Fruit fly (Drosophila melanogaster): ENCODE results near the gene Kul.

Gene Kul

dm6 chr3R:29737891-29738290 lies 12.3 kb downstream of the Kul start, which contains the start of gene Gnpnat:
Gene Gnpnat (plus strand): TSS chr3R:29738275.
- peak; percentile 64 for TF ChIP-seq CG17801 (GFP tag; optimal IDR thresholded peaks at IDR 0.05; ENCODE audit: partially characterized antibody)

- no peak for TF ChIP-seq CG17801 (GFP tag; optimal IDR thresholded peaks at IDR 0.05; ENCODE audit: partially characterized antibody)
Observed at dm6 chr3R:29740078-29740477, 14.4 kb downstream of the Kul start.

dm6 chr3R:29745056-29745455 lies 19.4 kb downstream of the Kul start, which contains the start of the genes Wdr24 and IntS11:
Gene Wdr24 (minus strand): TSS chr3R:29745092.
Gene IntS11 (plus strand): TSS chr3R:29745337.
- peak; percentile 89 for TF ChIP-seq CG17801 (GFP tag; optimal IDR thresholded peaks at IDR 0.05; ENCODE audit: partially characterized antibody)

dm6 chr3R:29748591-29749303 lies 23.1 kb downstream of the Kul start, which contains the start of the genes ATPsyngamma and yata:
Gene ATPsyngamma (minus strand): TSS chr3R:29749163.
Gene yata (plus strand): TSS chr3R:29749219.
- TF ChIP-seq CG17801 (GFP tag; optimal IDR thresholded peaks at IDR 0.05; ENCODE audit: partially characterized antibody) = peak; percentile 5

- TF ChIP-seq CG17801 (GFP tag; optimal IDR thresholded peaks at IDR 0.05; ENCODE audit: partially characterized antibody) = no peak
Observed at dm6 chr3R:29749304-29750066, 23.9 kb downstream of the Kul start.

dm6 chr3R:29755248-29755647 lies 29.6 kb downstream of the Kul start:
- no peak for TF ChIP-seq CG17801 (GFP tag; optimal IDR thresholded peaks at IDR 0.05; ENCODE audit: partially characterized antibody)

- no peak for TF ChIP-seq CG17801 (GFP tag; optimal IDR thresholded peaks at IDR 0.05; ENCODE audit: partially characterized antibody)
Observed at dm6 chr3R:29756153-29756552, 30.5 kb downstream of the Kul start.

dm6 chr3R:29757226-29757625 lies 31.6 kb downstream of the Kul start:
- no peak for TF ChIP-seq CG17801 (GFP tag; optimal IDR thresholded peaks at IDR 0.05; ENCODE audit: partially characterized antibody)

- no peak for TF ChIP-seq CG17801 (GFP tag; optimal IDR thresholded peaks at IDR 0.05; ENCODE audit: partially characterized antibody)
Observed at dm6 chr3R:29757681-29758080, 32.1 kb downstream of the Kul start.

dm6 chr3R:29758129-29758733 lies 32.6 kb downstream of the Kul start:
- no peak for TF ChIP-seq CG17801 (GFP tag; optimal IDR thresholded peaks at IDR 0.05; ENCODE audit: partially characterized antibody)

- TF ChIP-seq CG17801 (GFP tag; optimal IDR thresholded peaks at IDR 0.05; ENCODE audit: partially characterized antibody) = no peak
Observed at dm6 chr3R:29758734-29759131, 33.1 kb downstream of the Kul start.

- TF ChIP-seq CG17801 (GFP tag; optimal IDR thresholded peaks at IDR 0.05; ENCODE audit: partially characterized antibody) = no peak
Observed at dm6 chr3R:29760042-29760441, 34.4 kb downstream of the Kul start.

dm6 chr3R:29761569-29761968 lies 35.9 kb downstream of the Kul start:
- no peak for TF ChIP-seq CG17801 (GFP tag; optimal IDR thresholded peaks at IDR 0.05; ENCODE audit: partially characterized antibody)

dm6 chr3R:29762297-29762696 lies 36.7 kb downstream of the Kul start:
- no peak for TF ChIP-seq CG17801 (GFP tag; optimal IDR thresholded peaks at IDR 0.05; ENCODE audit: partially characterized antibody)

- TF ChIP-seq CG17801 (GFP tag; optimal IDR thresholded peaks at IDR 0.05; ENCODE audit: partially characterized antibody) = peak; percentile 52
Observed at dm6 chr3R:29763154-29763553, 37.5 kb downstream of the Kul start.

- TF ChIP-seq CG17801 (GFP tag; optimal IDR thresholded peaks at IDR 0.05; ENCODE audit: partially characterized antibody) = no peak
Observed at dm6 chr3R:29763804-29764203, 38.2 kb downstream of the Kul start.

Measured in ovary, adult (tissue).